Worm (Caenorhabditis elegans): ENCODE results near the gene atn-1.
A peak's percentile ranks its signal among the peaks of the same experiment; 100 is the strongest.

atn-1 gene

ce11 chrV:12446895-12447294 is 31.3 kb upstream of the atn-1 start, which contains the start of the genes pals-38 and C54D10.9:
Gene pals-38 (minus strand): TSS chrV:12446995.
Gene C54D10.9 (plus strand): TSS chrV:12447153.
- TF ChIP-seq hnd-1 (tag; optimal IDR thresholded peaks at IDR 0.05) (no peak), aly-1 (tag; optimal IDR thresholded peaks at IDR 0.05) (no peak)

ce11 chrV:12449902-12450301 is 28.3 kb upstream of the atn-1 start, which contains the start of gene C54D10.10:
Gene C54D10.10 (minus strand): TSS chrV:12450002.
- TF ChIP-seq hmg-4 (GFP tag; optimal IDR thresholded peaks at IDR 0.05) (no peak), ceh-13 (GFP tag; optimal IDR thresholded peaks at IDR 0.05) (no peak), ets-7 (tag; optimal IDR thresholded peaks at IDR 0.05) (no peak), hnd-1 (tag; optimal IDR thresholded peaks at IDR 0.05) (no peak), ceh-36 (tag; optimal IDR thresholded peaks at IDR 0.05) (no peak), tra-4 (tag; optimal IDR thresholded peaks at IDR 0.05) (no peak), pes-1 (GFP tag; IDR thresholded peaks at IDR 0.05) (no peak), aly-1 (tag; optimal IDR thresholded peaks at IDR 0.05) (no peak), ama-1 (optimal IDR thresholded peaks at IDR 0.05) (no peak), tbx-11 (GFP tag; IDR thresholded peaks at IDR 0.05) (no peak), scrt-1 (GFP tag; IDR thresholded peaks at IDR 0.05) (no peak), B0310.2 (tag; optimal IDR thresholded peaks at IDR 0.05) (no peak), hmbx-1 (tag; optimal IDR thresholded peaks at IDR 0.05) (no peak), sea-1 (GFP tag; conservative IDR thresholded peaks at IDR 0.05) (no peak), tbx-37 (GFP tag; conservative IDR thresholded peaks at IDR 0.05) (no peak), flt-1 (GFP tag; IDR thresholded peaks at IDR 0.05) (no peak)

ce11 chrV:12450441-12450840 is 27.8 kb upstream of the atn-1 start, which contains the start of gene F28C1.1:
Gene F28C1.1 (plus strand): TSS chrV:12450805.
- TF ChIP-seq F13C5.2 (tag; optimal IDR thresholded peaks at IDR 0.05) (peak; percentile 17), tbx-11 (GFP tag; IDR thresholded peaks at IDR 0.05) (no peak)

- TF ChIP-seq hmg-4 (GFP tag; optimal IDR thresholded peaks at IDR 0.05), result no peak
- TF ChIP-seq F13C5.2 (tag; optimal IDR thresholded peaks at IDR 0.05), result no peak
- no peak for TF ChIP-seq ceh-13 (GFP tag; optimal IDR thresholded peaks at IDR 0.05)
- no peak for TF ChIP-seq ets-7 (tag; optimal IDR thresholded peaks at IDR 0.05)
- no peak for TF ChIP-seq pes-1 (GFP tag; IDR thresholded peaks at IDR 0.05)
- no peak for TF ChIP-seq tra-4 (tag; optimal IDR thresholded peaks at IDR 0.05)
- no peak for TF ChIP-seq hnd-1 (tag; optimal IDR thresholded peaks at IDR 0.05)
Measured at ce11 chrV:12455695-12456094, 22.5 kb upstream of the atn-1 start.

- no peak for TF ChIP-seq aly-1 (tag; optimal IDR thresholded peaks at IDR 0.05)
- no peak for TF ChIP-seq F13C5.2 (tag; optimal IDR thresholded peaks at IDR 0.05)
- no peak for TF ChIP-seq ets-7 (tag; optimal IDR thresholded peaks at IDR 0.05)
- no peak for TF ChIP-seq tra-4 (tag; optimal IDR thresholded peaks at IDR 0.05)
- no peak for TF ChIP-seq sea-1 (GFP tag; conservative IDR thresholded peaks at IDR 0.05)
- TF ChIP-seq ama-1 (optimal IDR thresholded peaks at IDR 0.05), result no peak
- TF ChIP-seq hnd-1 (tag; optimal IDR thresholded peaks at IDR 0.05), result no peak
- TF ChIP-seq ceh-13 (GFP tag; optimal IDR thresholded peaks at IDR 0.05), result no peak
Measured at ce11 chrV:12460583-12460982, 17.6 kb upstream of the atn-1 start.

- no peak for TF ChIP-seq sea-1 (GFP tag; conservative IDR thresholded peaks at IDR 0.05)
- no peak for TF ChIP-seq ama-1 (optimal IDR thresholded peaks at IDR 0.05)
- TF ChIP-seq tra-4 (tag; optimal IDR thresholded peaks at IDR 0.05), result no peak
- TF ChIP-seq aly-1 (tag; optimal IDR thresholded peaks at IDR 0.05), result no peak
- TF ChIP-seq pes-1 (GFP tag; IDR thresholded peaks at IDR 0.05), result no peak
- no peak for TF ChIP-seq scrt-1 (GFP tag; IDR thresholded peaks at IDR 0.05)
- TF ChIP-seq hmbx-1 (tag; optimal IDR thresholded peaks at IDR 0.05), result no peak
- TF ChIP-seq tbx-11 (GFP tag; IDR thresholded peaks at IDR 0.05), result no peak
- TF ChIP-seq ceh-13 (GFP tag; optimal IDR thresholded peaks at IDR 0.05), result no peak
- no peak for TF ChIP-seq F13C5.2 (tag; optimal IDR thresholded peaks at IDR 0.05)
- no peak for TF ChIP-seq flt-1 (GFP tag; IDR thresholded peaks at IDR 0.05)
- no peak for TF ChIP-seq B0310.2 (tag; optimal IDR thresholded peaks at IDR 0.05)
- TF ChIP-seq ets-7 (tag; optimal IDR thresholded peaks at IDR 0.05), result no peak
- TF ChIP-seq ceh-36 (tag; optimal IDR thresholded peaks at IDR 0.05), result no peak
- TF ChIP-seq hmg-4 (GFP tag; optimal IDR thresholded peaks at IDR 0.05), result no peak
- TF ChIP-seq tbx-37 (GFP tag; conservative IDR thresholded peaks at IDR 0.05), result no peak
Measured at ce11 chrV:12462908-12463307, 15.3 kb upstream of the atn-1 start, which contains the start of gene egl-10. Gene egl-10 (minus strand): TSS chrV:12463008.

ce11 chrV:12465399-12465798 is 12.8 kb upstream of the atn-1 start:
- TF ChIP-seq tbx-37 (GFP tag; conservative IDR thresholded peaks at IDR 0.05) (no peak), ceh-36 (tag; optimal IDR thresholded peaks at IDR 0.05) (no peak), hmg-4 (GFP tag; optimal IDR thresholded peaks at IDR 0.05) (peak; percentile 43)

- TF ChIP-seq aly-1 (tag; optimal IDR thresholded peaks at IDR 0.05) (no peak), hmbx-1 (tag; optimal IDR thresholded peaks at IDR 0.05) (no peak), ets-7 (tag; optimal IDR thresholded peaks at IDR 0.05) (no peak), ama-1 (optimal IDR thresholded peaks at IDR 0.05) (no peak), tbx-11 (GFP tag; IDR thresholded peaks at IDR 0.05) (no peak), hnd-1 (tag; optimal IDR thresholded peaks at IDR 0.05) (no peak), tra-4 (tag; optimal IDR thresholded peaks at IDR 0.05) (no peak), scrt-1 (GFP tag; IDR thresholded peaks at IDR 0.05) (no peak), F13C5.2 (tag; optimal IDR thresholded peaks at IDR 0.05) (no peak), sea-1 (GFP tag; conservative IDR thresholded peaks at IDR 0.05) (no peak), tbx-37 (GFP tag; conservative IDR thresholded peaks at IDR 0.05) (no peak), pes-1 (GFP tag; IDR thresholded peaks at IDR 0.05) (no peak), flt-1 (GFP tag; IDR thresholded peaks at IDR 0.05) (no peak), hmg-4 (GFP tag; optimal IDR thresholded peaks at IDR 0.05) (no peak), ceh-36 (tag; optimal IDR thresholded peaks at IDR 0.05) (no peak), ceh-13 (GFP tag; optimal IDR thresholded peaks at IDR 0.05) (no peak), B0310.2 (tag; optimal IDR thresholded peaks at IDR 0.05) (no peak)
Measured at ce11 chrV:12466653-12467052, 11.6 kb upstream of the atn-1 start.

Data from whole organism, early embryonic.